Fruit fly (Drosophila melanogaster): ENCODE results near the gene CG2202.
A peak's percentile ranks its signal among the peaks of the same experiment; 100 is the strongest.

CG2202 gene

dm6 chrX:10899232-10899631, 50.7 kb downstream of the CG2202 start, which contains the start of gene CG1582 (continued):
- TF ChIP-seq B-H1 (GFP tag; IDR thresholded peaks at IDR 0.05) = no peak
- TF ChIP-seq luna (GFP tag; optimal IDR thresholded peaks at IDR 0.05) = no peak
- TF ChIP-seq grn (GFP tag; optimal IDR thresholded peaks at IDR 0.05) = no peak
- no peak for TF ChIP-seq pnt (GFP tag; optimal IDR thresholded peaks at IDR 0.05)
- TF ChIP-seq CG18599 (GFP tag; optimal IDR thresholded peaks at IDR 0.05) = no peak
- peak; percentile 78 for TF ChIP-seq MBD-R2 (GFP tag; IDR thresholded peaks at IDR 0.05)
- no peak for TF ChIP-seq pros (GFP tag; optimal IDR thresholded peaks at IDR 0.05)
- TF ChIP-seq mam (GFP tag; optimal IDR thresholded peaks at IDR 0.05) = peak; percentile 3
- no peak for TF ChIP-seq CG11723 (GFP tag; optimal IDR thresholded peaks at IDR 0.05)
- peak; percentile 53 for TF ChIP-seq CG12391 (tag; optimal IDR thresholded peaks at IDR 0.05)
- peak; percentile 38 for TF ChIP-seq CG30403 (GFP tag; optimal IDR thresholded peaks at IDR 0.05)
- TF ChIP-seq NC2α (GFP tag; optimal IDR thresholded peaks at IDR 0.05) = no peak
- no peak for TF ChIP-seq wor (GFP tag; IDR thresholded peaks at IDR 0.05)
- TF ChIP-seq z (GFP tag; IDR thresholded peaks at IDR 0.05) = no peak
- TF ChIP-seq CG16779 (GFP tag; IDR thresholded peaks at IDR 0.05) = no peak
- TF ChIP-seq CG7357 (GFP tag; IDR thresholded peaks at IDR 0.05) = no peak
- TF ChIP-seq CG10147 (GFP tag; optimal IDR thresholded peaks at IDR 0.05) = peak; percentile 36
- no peak for TF ChIP-seq cad (GFP tag; optimal IDR thresholded peaks at IDR 0.05)
- TF ChIP-seq CG32532 (GFP tag; IDR thresholded peaks at IDR 0.05) = no peak
- no peak for TF ChIP-seq Lpt (GFP tag; optimal IDR thresholded peaks at IDR 0.05)
- TF ChIP-seq CG17361 (GFP tag; IDR thresholded peaks at IDR 0.05) = no peak; the same call in 1 of the 3 replicates
- TF ChIP-seq Dbx (GFP tag; IDR thresholded peaks at IDR 0.05) = 0 out of 3 replicates have a peak, but pooled peaks have one; percentile 8
- TF ChIP-seq Deaf1 (tag; optimal IDR thresholded peaks at IDR 0.05) = no peak
- TF ChIP-seq Sry-β (GFP tag; optimal IDR thresholded peaks at IDR 0.05) = peak; percentile 98
- no peak for TF ChIP-seq ash1 (GFP tag; optimal IDR thresholded peaks at IDR 0.05)
- TF ChIP-seq CG7928 (GFP tag; optimal IDR thresholded peaks at IDR 0.05) = no peak
- TF ChIP-seq da (GFP tag; optimal IDR thresholded peaks at IDR 0.05) = no peak
- no peak for TF ChIP-seq pita (GFP tag; optimal IDR thresholded peaks at IDR 0.05)
- no peak for TF ChIP-seq Rx (GFP tag; IDR thresholded peaks at IDR 0.05)
- TF ChIP-seq pho (GFP tag; optimal IDR thresholded peaks at IDR 0.05) = no peak
- peak; percentile 4 for TF ChIP-seq Ets97D (GFP tag; optimal IDR thresholded peaks at IDR 0.05)
- TF ChIP-seq CG1233 (GFP tag; optimal IDR thresholded peaks at IDR 0.05) = no peak
- TF ChIP-seq ATbp (GFP tag; optimal IDR thresholded peaks at IDR 0.05) = no peak
- TF ChIP-seq sens (GFP tag) = no peak
- no peak for TF ChIP-seq CG13624 (GFP tag; optimal IDR thresholded peaks at IDR 0.05)
- TF ChIP-seq CG10654 (GFP tag; optimal IDR thresholded peaks at IDR 0.05) = no peak
- TF ChIP-seq sc (optimal IDR thresholded peaks at IDR 0.05) = no peak
- no peak for TF ChIP-seq sc (GFP tag; optimal IDR thresholded peaks at IDR 0.05)
- TF ChIP-seq CG15269 (tag; optimal IDR thresholded peaks at IDR 0.05) = no peak
- no peak for TF ChIP-seq Gug (GFP tag; IDR thresholded peaks at IDR 0.05)
- TF ChIP-seq org-1 (GFP tag; optimal IDR thresholded peaks at IDR 0.05) = no peak
- TF ChIP-seq zf30C (GFP tag; optimal IDR thresholded peaks at IDR 0.05) = no peak
- TF ChIP-seq Bdp1 (GFP tag; optimal IDR thresholded peaks at IDR 0.05) = no peak
- TF ChIP-seq CG31388 (GFP tag; optimal IDR thresholded peaks at IDR 0.05) = no peak
- no peak for TF ChIP-seq dmrt99B (tag; optimal IDR thresholded peaks at IDR 0.05)
- TF ChIP-seq Hmx (GFP tag; optimal IDR thresholded peaks at IDR 0.05) = no peak
- TF ChIP-seq yki (optimal IDR thresholded peaks at IDR 0.05) = no peak
- no peak for TF ChIP-seq Opbp (GFP tag; IDR thresholded peaks at IDR 0.05; ENCODE audit: partially characterized antibody)
- TF ChIP-seq Trl (optimal IDR thresholded peaks at IDR 0.05) = no peak
- no peak for TF ChIP-seq Trl (GFP tag; optimal IDR thresholded peaks at IDR 0.05)
- no peak for TF ChIP-seq CG13123 (GFP tag; optimal IDR thresholded peaks at IDR 0.05)
- TF ChIP-seq HHEX (GFP tag; optimal IDR thresholded peaks at IDR 0.05) = no peak
- peak in 1 of 2 experiments; percentile 9 for TF ChIP-seq Pdp1 (GFP tag; optimal IDR thresholded peaks at IDR 0.05)
- TF ChIP-seq ERR (GFP tag; optimal IDR thresholded peaks at IDR 0.05) = no peak
